Worm (Caenorhabditis elegans): ENCODE data around the gene srsx-40.

- no peak for TF ChIP-seq mdl-1 (tag; optimal IDR thresholded peaks at IDR 0.05)
- no peak for TF ChIP-seq ztf-11 (tag; optimal IDR thresholded peaks at IDR 0.05)
- TF ChIP-seq snpc-4 (tag; optimal IDR thresholded peaks at IDR 0.05), result no peak
- TF ChIP-seq nhr-12 (tag; optimal IDR thresholded peaks at IDR 0.05), result no peak
- no peak for TF ChIP-seq nhr-11 (tag; optimal IDR thresholded peaks at IDR 0.05)
- TF ChIP-seq unc-39 (tag; optimal IDR thresholded peaks at IDR 0.05), result no peak
Observed at ce11 chrV:7747987-7748607, 44.7 kb upstream of the srsx-40 start.
